Worm (Caenorhabditis elegans) whole organism, L2 larva: ENCODE results near the gene C16A3.5.

ENCODE experiments used
- ama-1 ChIP-seq: fragments of 150-350 bp; optimal IDR thresholded peaks from 2 replicates; lab custom pipeline; 2018; ENCODE audit warnings: inconsistent platforms
- ceh-82 ChIP-seq: fragments of 150-350 bp; optimal IDR thresholded peaks from 2 replicates; lab custom pipeline; 2014; ENCODE audit warnings: missing biosample characterization, missing genetic modification characterization
- dmd-4 ChIP-seq: sonication (generic microtip); optimal IDR thresholded peaks from 2 replicates; lab custom pipeline; 2017; ENCODE audit warnings: missing biosample characterization, missing genetic modification characterization
- elt-1 ChIP-seq: fragments of 150-350 bp; optimal IDR thresholded peaks from 2 replicates; lab custom pipeline; 2014; ENCODE audit warnings: missing biosample characterization, missing genetic modification characterization
- elt-3 ChIP-seq: sonication (generic microtip); optimal IDR thresholded peaks from 2 replicates; lab custom pipeline; 2017; ENCODE audit warnings: missing biosample characterization, missing genetic modification characterization
- fos-1 ChIP-seq: fragments of 150-350 bp; optimal IDR thresholded peaks from 2 replicates; lab custom pipeline; 2014; ENCODE audit warnings: missing biosample characterization, missing genetic modification characterization
- lsy-2 ChIP-seq, 2 experiments: fragments of 150-350 bp in 1 of 2; sonication (generic microtip) in 1 of 2; optimal IDR thresholded peaks; 2 replicates each; lab custom pipeline; 2014 to 2017; ENCODE audit warnings: missing biosample characterization in 2 of 2, missing genetic modification characterization in 2 of 2
- nhr-12 ChIP-seq: fragments of 150-350 bp; optimal IDR thresholded peaks from 2 replicates; lab custom pipeline; 2014; ENCODE audit warnings: missing biosample characterization, missing genetic modification characterization
- nhr-129 ChIP-seq: fragments of 150-350 bp; optimal IDR thresholded peaks from 2 replicates; lab custom pipeline; 2014; ENCODE audit warnings: missing biosample characterization, missing genetic modification characterization
- nhr-77 ChIP-seq: fragments of 150-350 bp; optimal IDR thresholded peaks from 2 replicates; lab custom pipeline; 2014; ENCODE audit warnings: missing biosample characterization, missing genetic modification characterization
- snpc-4 ChIP-seq: fragments of 150-350 bp; optimal IDR thresholded peaks from 2 replicates; lab custom pipeline; 2014; ENCODE audit warnings: missing biosample characterization, missing genetic modification characterization
- unc-55 ChIP-seq: fragments of 150-350 bp; sonication (generic microtip); optimal IDR thresholded peaks from 3 replicates; lab custom pipeline; 2014; ENCODE audit warnings: missing biosample characterization, missing genetic modification reagents, missing genetic modification characterization
- unc-62 ChIP-seq: fragments of 150-350 bp; optimal IDR thresholded peaks from 2 replicates; lab custom pipeline; 2014; ENCODE audit warnings: missing biosample characterization, missing genetic modification reagents, missing genetic modification characterization
- ztf-11 ChIP-seq: sonication (generic microtip); optimal IDR thresholded peaks from 2 replicates; lab custom pipeline; 2017; ENCODE audit warnings: missing biosample characterization, missing genetic modification characterization

ce11 chrIII:6367712-6368111 lies 12.9 kb upstream of the C16A3.5 start, which contains the start of the genes C56G2.15 and thoc-2:
- no peak for TF ChIP-seq ama-1 (lab: Kevin White, UChicago)
- no peak for TF ChIP-seq ceh-82 (tag; lab: Kevin White, UChicago)
- no peak for TF ChIP-seq unc-62
- TF ChIP-seq ztf-11 (tag; lab: Kevin White, UChicago) = no peak
- no peak for TF ChIP-seq elt-1 (tag; lab: Kevin White, UChicago)
- TF ChIP-seq nhr-129 (tag; lab: Kevin White, UChicago) = peak; percentile 45
- no peak for TF ChIP-seq nhr-12 (tag; lab: Kevin White, UChicago)
- TF ChIP-seq fos-1 (tag; lab: Kevin White, UChicago) = no peak
- TF ChIP-seq lsy-2 (tag; optimal IDR thresholded peaks at IDR 0.05; lab: Kevin White, UChicago) = peak in 1 of 2 experiments; percentile 63
- no peak for TF ChIP-seq dmd-4
- TF ChIP-seq unc-55 (GFP tag; lab: Kevin White, UChicago) = peak; percentile 24
- TF ChIP-seq nhr-77 (tag; lab: Kevin White, UChicago) = no peak
- no peak for TF ChIP-seq elt-3 (tag; lab: Kevin White, UChicago)
- TF ChIP-seq snpc-4 = no peak
